Worm (Caenorhabditis elegans) whole organism, L3 larva: Measurements from ENCODE around the gene klp-7.

Experiments used
- egl-27 ChIP-seq: sonication (generic microtip); optimal IDR thresholded peaks from 4 replicates; lab custom pipeline; 2017; ENCODE audit warnings: missing biosample characterization, missing genetic modification reagents, missing genetic modification characterization
- elt-2 ChIP-seq: sonication (generic microtip); optimal IDR thresholded peaks from 2 replicates; lab custom pipeline; 2016; ENCODE audit warnings: missing genetic modification reagents, mild to moderate bottlenecking, missing genetic modification characterization, missing compliant biosample characterization
- fos-1 ChIP-seq: fragments of 150-350 bp; optimal IDR thresholded peaks from 2 replicates; lab custom pipeline; 2014; ENCODE audit warnings: missing biosample characterization, missing genetic modification characterization
- lin-39 ChIP-seq: fragments of 150-350 bp; optimal IDR thresholded peaks from 2 replicates; lab custom pipeline; 2018; ENCODE audit warnings: missing biosample characterization, missing genetic modification reagents, missing genetic modification characterization
- nhr-28 ChIP-seq: fragments of 150-350 bp; optimal IDR thresholded peaks from 2 replicates; lab custom pipeline; 2014; ENCODE audit warnings: missing biosample characterization, missing genetic modification characterization
- nhr-43 ChIP-seq: sonication (generic microtip); optimal IDR thresholded peaks from 2 replicates; lab custom pipeline; 2016; ENCODE audit warnings: mild to moderate bottlenecking, missing genetic modification characterization, missing compliant biosample characterization; ENCODE audit not compliant: poor library complexity, severe bottlenecking
- pqm-1 ChIP-seq: fragments of 150-350 bp; optimal IDR thresholded peaks from 2 replicates; lab custom pipeline; 2017; ENCODE audit warnings: missing biosample characterization, missing genetic modification characterization, inconsistent platforms

klp-7 gene

DNA sequence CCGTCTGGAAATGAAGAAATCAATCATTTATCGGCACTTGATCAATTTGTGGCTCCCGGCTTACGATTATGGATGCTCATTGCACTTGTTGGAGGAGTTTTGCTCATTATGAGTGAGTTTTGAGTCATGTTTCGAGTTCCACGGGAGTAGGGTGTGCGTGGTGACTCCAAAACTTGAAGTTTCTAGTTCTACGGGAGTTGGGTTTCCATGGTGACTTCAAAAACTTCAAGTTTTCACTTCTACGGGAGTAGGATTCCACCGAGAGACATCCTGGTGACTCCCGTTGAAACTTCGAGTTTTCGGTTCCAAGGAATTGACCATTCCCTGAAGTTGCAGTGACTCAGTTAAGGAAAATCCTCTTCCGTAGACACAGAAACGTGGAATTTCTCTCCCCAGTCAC, 51.1 kb downstream of the klp-7 start:
- no peak for TF ChIP-seq pqm-1 (tag; lab: Kevin White, UChicago)
- TF ChIP-seq nhr-43 (tag; lab: Kevin White, UChicago): peak; percentile 55

- TF ChIP-seq lin-39 (tag; lab: Kevin White, UChicago) (no peak), egl-27 (no peak), nhr-28 (no peak), elt-2 (tag; lab: Kevin White, UChicago) (no peak), fos-1 (tag; lab: Kevin White, UChicago) (no peak)
These were observed 52.3 kb downstream of the klp-7 start, which contains the start of gene oxi-1 for ce11 chrIII:10857984-10858383. TSS of gene oxi-1 (plus strand) at chrIII:10858284.
